Fruit fly (Drosophila melanogaster) ovary, adult (tissue): Measurements from ENCODE around the gene CG31244.
A peak's percentile ranks its signal among the peaks of the same experiment; 100 is the strongest.

ENCODE experiments used
- CG17801 ChIP-seq: fragments of 200-800 bp; optimal IDR thresholded peaks from 2 replicates; lab custom pipeline; 2019; ENCODE audit warnings: missing biosample characterization, mild to moderate bottlenecking, missing genetic modification characterization, moderate library complexity; ENCODE audit not compliant: partially characterized antibody

CG31244 gene

dm6 chr3R:19398467-19398866, at the start of gene CG31244:
CG31244 (minus strand) TSS chr3R:19398567.
- no peak for TF ChIP-seq CG17801 (GFP tag; lab: Kevin White, UChicago)

DNA sequence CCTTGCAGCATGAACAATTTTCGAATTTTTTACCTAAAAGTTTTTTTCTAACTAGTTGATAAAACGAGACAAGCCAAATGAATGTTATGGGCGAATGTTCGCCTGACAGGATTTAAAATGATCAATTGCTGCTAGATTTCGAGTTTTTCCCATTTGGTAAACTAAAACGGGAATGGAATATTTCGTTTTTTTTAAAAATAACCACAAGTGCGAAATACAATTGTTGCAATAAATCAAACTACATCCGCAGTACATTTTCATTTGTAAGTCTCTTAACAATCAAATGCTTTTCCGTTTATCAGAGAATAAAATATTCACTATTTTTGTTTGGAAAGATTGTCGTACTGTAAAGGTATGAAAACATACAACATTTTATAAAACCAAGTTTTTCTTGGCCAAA, 26.7 kb upstream of the CG31244 start, which contains the start of gene CG3517:
Gene CG3517 (minus strand): TSS at position 101 of the 400 bp plus-strand sequence.
- no peak for TF ChIP-seq CG17801 (GFP tag; lab: Kevin White, UChicago)

DNA sequence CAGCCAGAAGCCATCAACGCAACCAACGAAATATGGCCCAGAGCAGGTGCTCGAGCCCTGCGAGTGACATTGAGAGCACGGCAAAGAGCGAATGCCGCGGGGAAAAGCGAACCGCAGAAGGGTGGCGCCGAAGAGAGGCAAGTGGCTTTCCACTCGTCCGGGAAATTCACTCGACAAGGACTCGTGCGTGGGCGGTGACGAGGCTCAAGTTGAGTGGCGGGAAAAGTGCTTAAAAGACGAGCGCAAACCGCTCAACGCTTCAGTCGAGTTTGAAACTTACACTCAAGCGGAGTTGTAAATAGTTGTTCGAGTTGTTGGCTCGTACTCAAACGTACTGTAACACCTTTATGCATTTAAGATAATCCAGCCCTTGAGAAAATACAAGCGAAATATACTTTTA, 14.1 kb upstream of the CG31244 start, which contains the start of gene CG31221:
Gene CG31221 (plus strand): TSS at position 256 of the 400 bp plus-strand sequence.
- no peak for TF ChIP-seq CG17801 (GFP tag; lab: Kevin White, UChicago)

DNA sequence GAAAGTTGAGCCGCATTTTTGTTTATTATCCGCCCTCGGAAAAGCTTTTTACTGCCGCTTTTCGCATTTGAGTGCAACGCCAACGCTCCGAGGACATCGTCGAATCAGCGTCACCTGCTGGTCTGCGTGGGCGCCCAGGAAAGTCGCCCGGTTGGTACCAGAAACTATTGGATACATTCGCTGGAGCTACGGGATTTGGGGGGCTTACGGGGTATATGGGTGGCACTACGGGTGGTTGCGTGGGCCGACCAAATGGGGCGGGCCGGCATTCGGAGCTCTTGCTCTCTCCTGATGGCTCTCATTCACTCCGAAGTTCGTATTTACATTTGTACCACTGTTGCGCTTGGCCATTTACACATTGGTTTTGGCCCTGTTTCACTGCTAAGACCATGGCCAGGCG, 13.0 kb upstream of the CG31244 start:
- no peak for TF ChIP-seq CG17801 (GFP tag; lab: Kevin White, UChicago)

DNA sequence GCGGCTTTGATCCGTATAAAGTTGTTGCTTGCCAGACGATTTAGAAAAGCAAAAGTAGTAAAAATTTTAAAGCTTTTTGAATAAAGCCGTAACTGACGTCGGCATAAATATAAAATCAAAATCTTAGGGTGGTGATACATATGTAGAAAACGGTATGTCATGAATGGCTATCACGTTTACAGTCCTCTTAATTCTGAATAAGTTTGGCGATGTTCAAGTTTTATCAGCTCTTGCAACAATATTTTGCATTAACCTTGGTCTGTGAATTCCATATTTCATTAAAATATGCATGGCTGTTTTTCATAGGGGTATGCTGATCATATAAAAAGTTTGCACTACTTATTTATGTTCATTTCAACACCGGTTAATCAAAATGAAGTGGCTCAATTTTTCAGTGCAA, 10.2 kb upstream of the CG31244 start, which contains the start of gene CG11626:
Gene CG11626 (plus strand): TSS at position 301 of the 400 bp plus-strand sequence.
- TF ChIP-seq CG17801 (GFP tag; lab: Kevin White, UChicago) = no peak

DNA sequence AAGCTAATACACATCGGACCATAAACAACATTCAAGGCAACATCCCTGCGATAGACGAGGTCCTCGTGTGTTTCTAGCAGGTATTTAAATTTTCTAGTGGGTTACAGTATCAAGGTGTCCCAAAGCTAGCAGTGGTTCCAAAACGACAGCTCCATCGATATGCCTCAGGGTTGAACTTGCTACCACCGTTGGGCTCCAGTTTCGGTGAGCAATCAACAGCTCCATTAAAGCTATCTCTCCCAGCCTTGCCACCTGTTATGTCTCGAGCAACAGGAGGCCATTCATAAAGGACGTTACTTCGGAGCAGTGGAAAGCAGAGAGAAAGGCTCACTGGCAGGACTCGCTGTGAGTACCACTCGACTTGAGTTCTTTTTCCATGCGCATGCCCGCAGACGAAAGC, 8.5 kb upstream of the CG31244 start:
- TF ChIP-seq CG17801 (GFP tag; lab: Kevin White, UChicago) = no peak

- no peak for TF ChIP-seq CG17801 (GFP tag; lab: Kevin White, UChicago)
Measured at dm6 chr3R:19404296-19404695, 5.9 kb upstream of the CG31244 start.

- TF ChIP-seq CG17801 (GFP tag; lab: Kevin White, UChicago) = peak; percentile 93
Measured at dm6 chr3R:19403096-19403515, 4.7 kb upstream of the CG31244 start, which contains the start of the genes Ino80 and Aptx. Ino80 (minus strand) TSS chr3R:19403153. Aptx (plus strand) TSS chr3R:19403455.

DNA sequence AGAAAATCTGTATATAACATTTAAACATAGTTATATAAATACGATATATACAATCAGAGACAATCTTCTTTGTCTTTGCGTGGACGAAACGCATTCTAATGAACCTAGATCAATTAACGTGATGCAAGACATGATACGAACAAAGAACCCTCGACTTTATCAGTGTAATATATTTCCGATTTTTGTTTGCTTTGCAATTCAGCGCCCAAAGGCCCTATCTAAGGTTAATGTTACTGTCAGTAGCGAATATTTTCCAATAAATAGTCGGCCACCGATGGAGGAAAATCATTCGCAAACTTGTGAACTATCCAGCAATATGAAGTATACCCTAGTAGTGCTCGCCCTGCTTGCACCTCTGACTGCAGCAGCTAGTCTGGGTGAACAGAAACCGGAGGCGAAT, 5.3 kb downstream of the CG31244 start, which contains the start of gene CG3739:
Gene CG3739 (plus strand): TSS at position 301 of the 400 bp plus-strand sequence.
- no peak for TF ChIP-seq CG17801 (GFP tag; lab: Kevin White, UChicago)

- TF ChIP-seq CG17801 (GFP tag; lab: Kevin White, UChicago) = no peak
Measured at dm6 chr3R:19389919-19390318, 8.4 kb downstream of the CG31244 start, which contains the start of gene CG18493. CG18493 (plus strand) TSS chr3R:19390270.

- no peak for TF ChIP-seq CG17801 (GFP tag; lab: Kevin White, UChicago)
Measured at dm6 chr3R:19387608-19388007, 10.8 kb downstream of the CG31244 start, which contains the start of gene CG3734. CG3734 (plus strand) TSS chr3R:19387861.

dm6 chr3R:19383298-19383697, 15.1 kb downstream of the CG31244 start:
- TF ChIP-seq CG17801 (GFP tag; lab: Kevin White, UChicago) = no peak

DNA sequence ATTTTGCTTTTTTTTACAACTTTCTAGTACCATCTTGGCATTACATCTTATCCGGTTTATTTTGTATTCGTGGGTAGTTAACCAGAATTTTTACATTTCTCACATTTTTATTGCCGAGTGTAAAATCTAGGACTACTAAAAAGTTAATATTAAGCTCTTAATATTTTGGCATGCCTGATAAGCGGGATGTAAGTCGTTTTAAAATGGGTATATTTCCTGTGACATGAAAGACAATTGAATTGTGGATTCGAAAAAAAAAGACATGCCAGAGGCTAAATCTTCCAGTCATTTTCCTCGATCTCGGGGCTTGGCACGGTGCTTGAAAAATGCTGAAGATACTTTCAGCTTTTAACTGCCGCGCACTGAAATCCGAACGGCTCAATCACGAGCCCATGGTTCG, 21.2 kb downstream of the CG31244 start, which contains the start of gene CG31245:
Gene CG31245 (minus strand): TSS at position 101 of the 400 bp plus-strand sequence.
- TF ChIP-seq CG17801 (GFP tag; lab: Kevin White, UChicago) = no peak

DNA sequence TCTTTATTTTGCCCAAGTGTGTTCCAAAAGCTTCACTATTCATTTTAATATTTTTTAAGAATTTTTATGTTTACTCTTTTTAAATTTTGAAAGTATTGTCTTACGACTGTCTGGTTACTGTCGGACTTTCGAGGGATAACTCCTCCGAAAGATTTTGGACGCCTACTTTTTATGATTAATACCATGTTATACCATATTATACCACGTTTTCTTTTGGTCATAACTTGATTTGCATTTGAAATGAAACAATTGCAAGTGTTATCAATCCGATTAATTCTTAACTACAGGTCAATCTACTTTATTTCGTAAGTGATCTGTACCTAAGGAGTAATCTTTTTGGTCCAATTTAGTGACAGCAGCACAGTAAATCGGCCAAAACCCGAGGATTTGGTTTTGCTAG, 22.4 kb downstream of the CG31244 start, which contains the start of gene CG31404:
Gene CG31404 (minus strand): TSS at position 101 of the 400 bp plus-strand sequence.
- no peak for TF ChIP-seq CG17801 (GFP tag; lab: Kevin White, UChicago)

dm6 chr3R:19374689-19375088, 23.7 kb downstream of the CG31244 start, which contains the start of gene CG3581:
CG3581 (minus strand) TSS chr3R:19374789.
- no peak for TF ChIP-seq CG17801 (GFP tag; lab: Kevin White, UChicago)

DNA sequence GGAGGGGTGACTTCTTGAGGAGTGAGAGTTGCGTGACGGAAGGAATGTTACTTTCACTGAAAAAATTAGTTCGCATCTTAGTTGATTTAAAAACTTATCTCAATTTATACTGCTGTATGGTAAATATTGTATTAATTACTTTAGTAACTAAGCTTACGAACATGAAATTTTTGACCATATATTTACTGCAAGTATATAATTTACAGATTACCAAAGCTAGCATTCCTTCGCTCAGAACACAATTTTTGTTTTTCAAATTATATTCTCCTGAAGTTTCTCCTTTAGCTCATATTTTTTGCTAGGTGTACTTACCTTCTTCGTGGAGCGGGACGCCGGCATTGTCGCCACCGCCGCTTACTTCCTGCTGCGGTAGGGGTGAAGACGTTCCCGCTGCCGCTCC, 27.7 kb downstream of the CG31244 start:
- TF ChIP-seq CG17801 (GFP tag; lab: Kevin White, UChicago) = no peak
